Worm (Caenorhabditis elegans) whole organism, L3 larva: ENCODE data around the gene T05E12.3.

Experiments used
- ceh-82 ChIP-seq: fragments of 150-350 bp; optimal IDR thresholded peaks from 2 replicates; lab custom pipeline; 2014; ENCODE audit warnings: missing biosample characterization, missing genetic modification characterization
- egl-5 ChIP-seq: fragments of 150-350 bp; optimal IDR thresholded peaks from 2 replicates; lab custom pipeline; 2017; ENCODE audit warnings: missing biosample characterization, missing genetic modification reagents, missing genetic modification characterization, inconsistent platforms

DNA sequence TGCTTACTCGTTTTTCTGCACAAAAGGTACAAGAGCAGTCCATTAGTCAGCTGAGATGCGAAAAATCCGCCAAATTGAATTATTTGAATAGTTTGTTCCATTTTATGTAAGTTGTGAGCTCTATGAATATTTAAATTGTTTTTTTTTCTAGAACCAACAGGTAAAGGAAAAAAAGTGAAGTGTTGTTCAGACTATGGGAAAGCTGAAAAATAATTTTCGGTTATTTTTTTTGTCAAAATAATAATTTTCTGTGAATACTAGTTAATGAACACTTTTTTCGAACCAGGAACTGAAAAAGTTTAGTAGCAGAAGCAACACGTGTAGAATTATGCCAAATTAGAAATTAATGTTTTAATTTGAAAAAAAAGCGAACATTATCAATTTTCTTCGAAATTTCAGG, 1.9 kb downstream of the T05E12.3 start, which contains the start of gene str-125:
- no peak for TF ChIP-seq ceh-82 (tag; lab: Kevin White, UChicago)
- no peak for TF ChIP-seq egl-5 (tag; lab: Kevin White, UChicago)
